Fruit fly (Drosophila melanogaster) whole organism, embryonic: ENCODE measurements around the gene TotM.

Experiments
- Ada2b ChIP-seq: fragments of 200-800 bp; sonication (Bioruptor generic); IDR thresholded peaks from 2 replicates; pipeline ENCODE4 v1.3.6; 2022; ENCODE audit warnings: missing biosample characterization, missing genetic modification characterization
- CG11560 ChIP-seq: fragments of 200-800 bp; sonication (Bioruptor generic); IDR thresholded peaks from 3 replicates; pipeline ENCODE4 v1.3.6; 2022; ENCODE audit warnings: missing biosample characterization, missing genetic modification characterization
- CG12071 ChIP-seq: fragments of 200-800 bp; sonication (Bioruptor generic); optimal IDR thresholded peaks from 3 replicates; lab custom pipeline; 2018; ENCODE audit warnings: missing biosample characterization, mild to moderate bottlenecking, missing genetic modification characterization
- CG12219 ChIP-seq: fragments of 200-800 bp; sonication (Bioruptor generic); optimal IDR thresholded peaks from 3 replicates; lab custom pipeline; 2018; ENCODE audit warnings: missing biosample characterization, mild to moderate bottlenecking, missing genetic modification characterization
- CG15073 ChIP-seq: fragments of 200-800 bp; sonication (Bioruptor generic); optimal IDR thresholded peaks from 2 replicates; lab custom pipeline; 2016; ENCODE audit warnings: missing biosample characterization, missing genetic modification characterization
- CG1647 ChIP-seq: fragments of 200-800 bp; sonication (Bioruptor generic); optimal IDR thresholded peaks from 3 replicates; lab custom pipeline; 2016; ENCODE audit warnings: missing biosample characterization, missing genetic modification characterization
- CG17361 ChIP-seq: fragments of 200-800 bp; sonication (Bioruptor generic); IDR thresholded peaks from 3 replicates; pipeline ENCODE4 v1.3.6; 2022; ENCODE audit warnings: missing biosample characterization, missing genetic modification characterization
- CG17612 ChIP-seq: fragments of 200-800 bp; sonication (Bioruptor generic); IDR thresholded peaks from 2 replicates; pipeline ENCODE4 v1.3.6; 2022; ENCODE audit warnings: missing biosample characterization, missing genetic modification characterization
- CG17829 ChIP-seq: fragments of 200-800 bp; optimal IDR thresholded peaks from 2 replicates; lab custom pipeline; 2019; ENCODE audit warnings: missing biosample characterization, mild to moderate bottlenecking, missing genetic modification characterization, moderate library complexity
- CG2875 ChIP-seq: fragments of 200-800 bp; sonication (Bioruptor generic); optimal IDR thresholded peaks from 2 replicates; lab custom pipeline; 2017; ENCODE audit warnings: missing biosample characterization, mild to moderate bottlenecking, missing genetic modification characterization, missing genetic modification reagents
- CG3281 ChIP-seq: fragments of 200-800 bp; sonication (Bioruptor generic); optimal IDR thresholded peaks from 3 replicates; lab custom pipeline; 2017; ENCODE audit warnings: missing biosample characterization, mild to moderate bottlenecking, missing genetic modification characterization
- CG6791 ChIP-seq: fragments of 200-800 bp; sonication (Bioruptor generic); IDR thresholded peaks from 3 replicates; pipeline ENCODE4 v1.3.6; 2022; ENCODE audit warnings: missing biosample characterization, missing genetic modification characterization; ENCODE audit not compliant: partially characterized antibody
- CG7556 ChIP-seq: fragments of 200-800 bp; sonication (Bioruptor generic); optimal IDR thresholded peaks from 2 replicates; lab custom pipeline; 2017; ENCODE audit warnings: missing biosample characterization, mild to moderate bottlenecking, missing genetic modification characterization
- CG7839 ChIP-seq: fragments of 200-800 bp; sonication (Bioruptor generic); optimal IDR thresholded peaks from 3 replicates; lab custom pipeline; 2018; ENCODE audit warnings: missing biosample characterization, mild to moderate bottlenecking, missing genetic modification characterization, moderate library complexity
- CG7963 ChIP-seq: fragments of 200-800 bp; sonication (Bioruptor generic); IDR thresholded peaks from 3 replicates; pipeline ENCODE4 v1.3.6; 2022; ENCODE audit warnings: missing biosample characterization, missing genetic modification characterization; ENCODE audit not compliant: partially characterized antibody
- CG8290 ChIP-seq, 3 experiments: fragments of 200-800 bp; sonication (Bioruptor generic); optimal IDR thresholded peaks; 2 replicates each; lab custom pipeline; 2016 to 2019; ENCODE audit warnings: missing biosample characterization in 3 of 3, missing genetic modification characterization in 3 of 3, mild to moderate bottlenecking in 2 of 3, moderate library complexity in 1 of 3
- CG8765 ChIP-seq: fragments of 200-800 bp; sonication (Bioruptor generic); IDR thresholded peaks from 2 replicates; pipeline ENCODE4 v1.3.6; 2022; ENCODE audit warnings: missing biosample characterization, missing genetic modification characterization
- Dll ChIP-seq: fragments of 200-800 bp; sonication (Bioruptor generic); IDR thresholded peaks from 4 replicates; pipeline ENCODE4 v1.3.6; 2022; ENCODE audit warnings: missing biosample characterization, missing genetic modification characterization; ENCODE audit not compliant: partially characterized antibody
- Elba2 ChIP-seq: fragments of 200-800 bp; sonication (Bioruptor generic); optimal IDR thresholded peaks from 3 replicates; lab custom pipeline; 2016; ENCODE audit warnings: missing biosample characterization, missing genetic modification characterization
- NFAT ChIP-seq: fragments of 200-800 bp; sonication (Bioruptor generic); IDR thresholded peaks from 2 replicates; pipeline ENCODE4 v1.3.6; 2022; ENCODE audit warnings: missing biosample characterization, missing genetic modification characterization
- Nf-YC ChIP-seq: fragments of 200-800 bp; optimal IDR thresholded peaks from 3 replicates; lab custom pipeline; 2019; ENCODE audit warnings: missing biosample characterization, mild to moderate bottlenecking, missing genetic modification characterization, moderate library complexity
- Oli ChIP-seq: fragments of 200-800 bp; sonication (Bioruptor generic); optimal IDR thresholded peaks from 2 replicates; lab custom pipeline; 2018; ENCODE audit warnings: missing biosample characterization, mild to moderate bottlenecking, missing genetic modification characterization, moderate library complexity
- Rx ChIP-seq: fragments of 200-800 bp; sonication (Bioruptor generic); IDR thresholded peaks from 2 replicates; pipeline ENCODE4 v1.3.6; 2022; ENCODE audit warnings: missing biosample characterization, missing genetic modification characterization
- Stat92E ChIP-seq, 3 experiments: fragments of >200 bp in 2 of 3; fragments of 200-800 bp in 1 of 3; sonication (Bioruptor generic) in 1 of 3; optimal IDR thresholded peaks; 2 replicates each; lab custom pipeline; 2017 to 2019; ENCODE audit warnings: missing biosample characterization in 3 of 3, missing genetic modification characterization in 3 of 3, mild to moderate bottlenecking in 1 of 3, moderate library complexity in 1 of 3
- Usf ChIP-seq: fragments of 200-800 bp; sonication (Bioruptor generic); optimal IDR thresholded peaks from 2 replicates; lab custom pipeline; 2017; ENCODE audit warnings: missing genotype, missing biosample characterization, missing genetic modification characterization
- abd-A ChIP-seq: fragments of 200-800 bp; sonication (Bioruptor generic); optimal IDR thresholded peaks from 3 replicates; lab custom pipeline; 2019; ENCODE audit warnings: missing biosample characterization, mild to moderate bottlenecking, missing genetic modification characterization, moderate library complexity
- amos ChIP-seq: fragments of 200-800 bp; sonication (Bioruptor generic); IDR thresholded peaks from 2 replicates; pipeline ENCODE4 v1.3.6; 2022; ENCODE audit warnings: missing biosample characterization, missing genetic modification characterization; ENCODE audit not compliant: partially characterized antibody
- aop ChIP-seq: fragments of 200-800 bp; sonication (Bioruptor generic); IDR thresholded peaks from 2 replicates; pipeline ENCODE4 v1.3.6; 2022; ENCODE audit warnings: missing biosample characterization, missing genetic modification characterization
- ap ChIP-seq: fragments of 200-800 bp; sonication (Bioruptor generic); IDR thresholded peaks from 2 replicates; pipeline ENCODE4 v1.3.6; 2022; ENCODE audit warnings: missing biosample characterization, missing genetic modification characterization
- cad ChIP-seq: fragments of >200 bp; optimal IDR thresholded peaks from 2 replicates; lab custom pipeline; 2017; ENCODE audit warnings: missing biosample characterization, missing genetic modification characterization
- cg ChIP-seq: fragments of 200-800 bp; sonication (Bioruptor generic); optimal IDR thresholded peaks from 3 replicates; lab custom pipeline; 2019; ENCODE audit warnings: missing biosample characterization, mild to moderate bottlenecking, missing genetic modification characterization, moderate library complexity
- disco-r ChIP-seq: fragments of 200-800 bp; sonication (Bioruptor generic); optimal IDR thresholded peaks from 2 replicates; lab custom pipeline; 2016; ENCODE audit warnings: missing biosample characterization, missing genetic modification characterization
- exex ChIP-seq: fragments of 200-800 bp; sonication (Bioruptor generic); optimal IDR thresholded peaks from 4 replicates; lab custom pipeline; 2018; ENCODE audit warnings: missing biosample characterization, mild to moderate bottlenecking, missing genetic modification characterization, moderate library complexity
- eyg ChIP-seq: fragments of 200-800 bp; sonication (Bioruptor generic); optimal IDR thresholded peaks from 3 replicates; lab custom pipeline; 2016; ENCODE audit warnings: missing biosample characterization, missing genetic modification characterization
- fd102C ChIP-seq: fragments of 200-800 bp; sonication (Bioruptor generic); optimal IDR thresholded peaks from 2 replicates; lab custom pipeline; 2018; ENCODE audit warnings: missing biosample characterization, mild to moderate bottlenecking, missing genetic modification characterization, moderate library complexity
- gfzf ChIP-seq: fragments of 200-800 bp; sonication (Bioruptor generic); optimal IDR thresholded peaks from 2 replicates; lab custom pipeline; 2016; ENCODE audit warnings: missing biosample characterization, mild to moderate bottlenecking, missing genetic modification characterization, moderate library complexity
- gsb-n ChIP-seq: fragments of 200-800 bp; sonication (Bioruptor generic); optimal IDR thresholded peaks from 3 replicates; lab custom pipeline; 2018; ENCODE audit warnings: missing biosample characterization, mild to moderate bottlenecking, missing genetic modification characterization
- inv ChIP-seq: fragments of 200-800 bp; sonication (Bioruptor generic); IDR thresholded peaks from 2 replicates; pipeline ENCODE4 v1.3.6; 2022; ENCODE audit warnings: missing biosample characterization, missing genetic modification characterization; ENCODE audit not compliant: partially characterized antibody
- lilli ChIP-seq: fragments of 200-800 bp; sonication (Bioruptor generic); optimal IDR thresholded peaks from 3 replicates; lab custom pipeline; 2016; ENCODE audit warnings: missing biosample characterization, missing genetic modification characterization
- mam ChIP-seq: fragments of 200-800 bp; sonication (Bioruptor generic); optimal IDR thresholded peaks from 3 replicates; lab custom pipeline; 2016; ENCODE audit warnings: missing biosample characterization, missing genetic modification characterization
- otp ChIP-seq: fragments of 200-800 bp; sonication (Bioruptor generic); IDR thresholded peaks from 3 replicates; pipeline ENCODE4, ENCODE4 v1.3.6; 2022; ENCODE audit warnings: missing biosample characterization, missing genetic modification characterization
- pho ChIP-seq: fragments of 200-800 bp; sonication (Bioruptor generic); optimal IDR thresholded peaks from 2 replicates; lab custom pipeline; 2016; ENCODE audit warnings: missing biosample characterization, missing genetic modification characterization
- scrt ChIP-seq: fragments of 200-800 bp; sonication (Bioruptor generic); optimal IDR thresholded peaks from 2 replicates; lab custom pipeline; 2018; ENCODE audit warnings: missing biosample characterization, mild to moderate bottlenecking, missing genetic modification characterization, moderate library complexity
- sisA ChIP-seq: fragments of 200-800 bp; sonication (Bioruptor generic); IDR thresholded peaks from 2 replicates; pipeline ENCODE4 v1.3.6; 2022; ENCODE audit warnings: missing biosample characterization, missing genetic modification characterization
- usp ChIP-seq: fragments of >200 bp; optimal IDR thresholded peaks from 2 replicates; lab custom pipeline; 2017; ENCODE audit warnings: missing biosample characterization, missing genetic modification characterization
- wdn ChIP-seq: fragments of 200-800 bp; sonication (Bioruptor generic); IDR thresholded peaks from 2 replicates; pipeline ENCODE4 v1.3.6; 2022; ENCODE audit warnings: missing biosample characterization, missing genetic modification characterization
- zen ChIP-seq: fragments of 200-800 bp; sonication (Bioruptor generic); optimal IDR thresholded peaks from 3 replicates; lab custom pipeline; 2018; ENCODE audit warnings: missing biosample characterization, mild to moderate bottlenecking, missing genetic modification characterization, moderate library complexity

Gene TotM

dm6 chr2L:5324958-5325850, 4.5 kb upstream of the TotM start (continued):
- peak; percentile 78 for TF ChIP-seq CG6791 (GFP tag; lab: Robert Waterston, UW)
- no peak for TF ChIP-seq cad (GFP tag; lab: Kevin White, UChicago)
- TF ChIP-seq ap (GFP tag; lab: Robert Waterston, UW) = peak; percentile 22; the same call in 1 of the 2 replicates
- peak; percentile 41 for TF ChIP-seq CG7839
- TF ChIP-seq CG17829 (tag; lab: Kevin White, UChicago) = peak; percentile 15
- TF ChIP-seq scrt (GFP tag; lab: Kevin White, UChicago) = peak; percentile 18
- TF ChIP-seq CG8765 (GFP tag; lab: Robert Waterston, UW) = peak; percentile 52; the same call in 1 of the 2 replicates
- peak; percentile 65; the same call in 1 of the 3 replicates for TF ChIP-seq otp (GFP tag; lab: Robert Waterston, UW)
- TF ChIP-seq sisA = peak; percentile 60
- no peak for TF ChIP-seq disco-r (GFP tag; lab: Kevin White, UChicago)
- peak; percentile 81 for TF ChIP-seq NFAT (GFP tag; lab: Robert Waterston, UW)
- peak; percentile 53 for TF ChIP-seq Rx (GFP tag; lab: Robert Waterston, UW)
- TF ChIP-seq fd102C (GFP tag; lab: Kevin White, UChicago) = no peak
- TF ChIP-seq exex (tag; lab: Kevin White, UChicago) = no peak
- TF ChIP-seq gsb-n = no peak
- TF ChIP-seq CG17612 (GFP tag; lab: Robert Waterston, UW) = no peak
- TF ChIP-seq usp = no peak
- TF ChIP-seq pho (GFP tag; lab: Kevin White, UChicago) = no peak
- no peak for TF ChIP-seq eyg (GFP tag; lab: Kevin White, UChicago)
- TF ChIP-seq CG11560 = no peak
- TF ChIP-seq aop (GFP tag; lab: Robert Waterston, UW) = 0 out of 2 replicates have a peak, but pooled peaks have one; percentile 56
- no peak for TF ChIP-seq wdn (GFP tag; lab: Robert Waterston, UW)
- TF ChIP-seq inv = peak; percentile 57; the same call in 1 of the 2 replicates
- no peak for TF ChIP-seq CG8290 (GFP tag; optimal IDR thresholded peaks at IDR 0.05; lab: Kevin White, UChicago)
- no peak for TF ChIP-seq CG8290 (tag; optimal IDR thresholded peaks at IDR 0.05; lab: Kevin White, UChicago)
- TF ChIP-seq CG7963 (GFP tag; lab: Robert Waterston, UW) = peak; percentile 52; the same call in 1 of the 3 replicates
- TF ChIP-seq CG12071 (GFP tag; lab: Kevin White, UChicago) = no peak
- peak; percentile 55 for TF ChIP-seq lilli (GFP tag; lab: Kevin White, UChicago)
- peak; percentile 54 for TF ChIP-seq zen (tag; lab: Kevin White, UChicago)
- TF ChIP-seq CG3281 = no peak
- TF ChIP-seq Stat92E (GFP tag; optimal IDR thresholded peaks at IDR 0.05; lab: Kevin White, UChicago) = peak in 1 of 3 experiments; percentile 86
- TF ChIP-seq Oli = no peak
- peak; percentile 77 for TF ChIP-seq Dll (GFP tag; lab: Robert Waterston, UW)
- TF ChIP-seq Ada2b = peak; percentile 41; the same call in 1 of the 2 replicates
- no peak for TF ChIP-seq CG12219 (GFP tag; lab: Kevin White, UChicago)
- TF ChIP-seq abd-A = no peak
- TF ChIP-seq CG17361 (GFP tag; lab: Robert Waterston, UW) = no peak; the same call in 2 of the 3 replicates
- TF ChIP-seq Nf-YC (tag; lab: Kevin White, UChicago) = no peak
- peak; percentile 48 for TF ChIP-seq CG7556 (GFP tag; lab: Kevin White, UChicago)
- peak; percentile 45 for TF ChIP-seq mam
- peak; percentile 19 for TF ChIP-seq CG2875 (GFP tag; lab: Kevin White, UChicago)
- no peak for TF ChIP-seq CG1647 (GFP tag; lab: Kevin White, UChicago)
- peak; percentile 7 for TF ChIP-seq gfzf (GFP tag; lab: Kevin White, UChicago)
- no peak for TF ChIP-seq CG15073
- TF ChIP-seq cg = peak; percentile 89
- no peak for TF ChIP-seq Elba2 (GFP tag; lab: Kevin White, UChicago)
- TF ChIP-seq Usf (GFP tag; lab: Kevin White, UChicago) = peak; percentile 15
- peak; percentile 70 for TF ChIP-seq amos (GFP tag; lab: Robert Waterston, UW)
